Worm (Caenorhabditis elegans) whole organism, late embryonic: ENCODE data around the gene C13G3.12.

Experiments
- ceh-31 ChIP-seq: sonication (generic microtip); optimal IDR thresholded peaks from 2 replicates; lab custom pipeline; 2016; ENCODE audit warnings: missing genetic modification characterization, missing compliant biosample characterization
- che-1 ChIP-seq: sonication (generic microtip); optimal IDR thresholded peaks from 2 replicates; lab custom pipeline; 2016; ENCODE audit warnings: mild to moderate bottlenecking, missing genetic modification characterization, missing compliant biosample characterization
- fax-1 ChIP-seq: sonication (generic microtip); optimal IDR thresholded peaks from 2 replicates; lab custom pipeline; 2016; ENCODE audit warnings: missing genotype, missing genetic modification characterization, missing compliant biosample characterization
- fkh-10 ChIP-seq: fragments of 150-350 bp; optimal IDR thresholded peaks from 2 replicates; lab custom pipeline; 2014; ENCODE audit warnings: missing biosample characterization, missing genetic modification reagents, missing genetic modification characterization
- hlh-30 ChIP-seq: sonication (generic microtip); optimal IDR thresholded peaks from 2 replicates; lab custom pipeline; 2017; ENCODE audit warnings: antibody characterized with exemption, missing genetic modification characterization, missing compliant biosample characterization; ENCODE audit not compliant: insufficient read depth

DNA sequence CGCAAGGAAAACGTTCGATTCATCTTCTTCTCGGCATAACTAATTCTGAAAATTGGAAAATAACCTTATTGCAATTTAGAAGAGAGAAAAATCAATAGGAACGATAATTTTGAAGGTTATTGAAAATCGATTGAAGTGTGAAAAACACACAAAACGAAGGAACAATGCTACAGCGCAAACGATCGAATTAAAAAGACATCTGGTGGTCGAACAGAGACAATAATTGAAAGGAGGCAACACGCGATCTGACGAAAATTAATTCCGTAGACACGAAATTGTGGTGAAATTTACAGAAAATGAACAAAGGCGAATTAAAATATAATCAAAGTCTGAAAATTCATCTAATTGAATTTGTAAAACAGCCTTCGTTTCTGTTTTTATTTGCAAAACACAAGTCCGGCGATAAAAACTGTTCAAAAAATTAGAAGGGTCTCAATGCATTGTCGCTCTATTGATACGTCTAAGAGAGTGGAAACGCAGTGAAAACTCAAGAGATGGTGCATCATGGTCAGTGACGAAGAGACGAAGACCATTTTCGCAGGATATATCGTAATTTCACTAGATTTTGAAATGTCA is 16.8 kb upstream of the C13G3.12 start, which contains the start of gene pak-2:
- TF ChIP-seq ceh-31 (tag; lab: Kevin White, UChicago) = peak; percentile 100
- TF ChIP-seq fax-1 (tag; lab: Kevin White, UChicago) = peak; percentile 92
- TF ChIP-seq hlh-30 (tag; lab: Kevin White, UChicago) = no peak
- TF ChIP-seq fkh-10 (GFP tag; lab: Kevin White, UChicago) = no peak
- peak; percentile 44 for TF ChIP-seq che-1 (tag; lab: Kevin White, UChicago)
